Worm (Caenorhabditis elegans): ENCODE results near the gene shn-1.

ce11 chrII:11351599-11351998 is 39.2 kb downstream of the shn-1 start, which contains the start of gene clh-2:
- no peak for TF ChIP-seq scrt-1 (GFP tag; IDR thresholded peaks at IDR 0.05)
- TF ChIP-seq ceh-13 (GFP tag; optimal IDR thresholded peaks at IDR 0.05), result no peak
- no peak for TF ChIP-seq ama-1 (optimal IDR thresholded peaks at IDR 0.05)
- no peak for TF ChIP-seq hmbx-1 (tag; optimal IDR thresholded peaks at IDR 0.05)
- TF ChIP-seq tbx-11 (GFP tag; IDR thresholded peaks at IDR 0.05), result no peak
- TF ChIP-seq ceh-36 (tag; optimal IDR thresholded peaks at IDR 0.05), result no peak
- TF ChIP-seq F13C5.2 (tag; optimal IDR thresholded peaks at IDR 0.05), result no peak
- TF ChIP-seq tbx-37 (GFP tag; conservative IDR thresholded peaks at IDR 0.05), result no peak
- TF ChIP-seq hmg-4 (GFP tag; optimal IDR thresholded peaks at IDR 0.05), result no peak
- no peak for TF ChIP-seq aly-1 (tag; optimal IDR thresholded peaks at IDR 0.05)
